Worm (Caenorhabditis elegans) whole organism, L4 larva: ENCODE data around the gene endu-2.

Experiments
- ama-1 ChIP-seq: fragments of 150-350 bp; optimal IDR thresholded peaks from 2 replicates; lab custom pipeline; 2014; ENCODE audit warnings: inconsistent platforms, mixed read lengths
- hlh-11 ChIP-seq: fragments of 200-800 bp; sonication (Bioruptor generic); optimal IDR thresholded peaks from 2 replicates; lab custom pipeline; 2018; ENCODE audit warnings: mild to moderate bottlenecking, missing genetic modification characterization, missing compliant biosample characterization
- lir-3 ChIP-seq: sonication (generic microtip); optimal IDR thresholded peaks from 2 replicates; lab custom pipeline; 2016; ENCODE audit warnings: mild to moderate bottlenecking, missing genetic modification characterization, missing compliant biosample characterization
- nhr-76 ChIP-seq: fragments of 150-350 bp; optimal IDR thresholded peaks from 2 replicates; lab custom pipeline; 2014; ENCODE audit warnings: missing biosample characterization, missing genetic modification characterization
- spr-1 ChIP-seq: sonication (generic microtip); optimal IDR thresholded peaks from 2 replicates; lab custom pipeline; 2016; ENCODE audit warnings: mild to moderate bottlenecking, missing genetic modification characterization, missing compliant biosample characterization
- unc-39 ChIP-seq: sonication (generic microtip); optimal IDR thresholded peaks from 2 replicates; lab custom pipeline; 2017; ENCODE audit warnings: missing biosample characterization, missing genetic modification characterization
- ztf-11 ChIP-seq: fragments of 150-350 bp; optimal IDR thresholded peaks from 2 replicates; lab custom pipeline; 2014; ENCODE audit warnings: missing biosample characterization, missing genetic modification characterization
- ztf-7 ChIP-seq: fragments of 150-350 bp; optimal IDR thresholded peaks from 2 replicates; lab custom pipeline; 2014; ENCODE audit warnings: missing biosample characterization, missing genetic modification characterization

- TF ChIP-seq hlh-11 (tag; lab: Kevin White, UChicago) (no peak), ztf-7 (no peak), spr-1 (tag; lab: Kevin White, UChicago) (no peak), nhr-76 (tag; lab: Kevin White, UChicago) (no peak), ama-1 (no peak), lir-3 (no peak), ztf-11 (tag; lab: Kevin White, UChicago) (no peak), unc-39 (tag; lab: Kevin White, UChicago) (no peak)
These were observed 13.3 kb downstream of the endu-2 start for ce11 chrX:8255433-8255832.
